Worm (Caenorhabditis elegans) whole organism, L1 larva: ENCODE measurements around the gene par-1.

ENCODE experiments used
- C04F5.9 ChIP-seq: sonication (generic microtip); optimal IDR thresholded peaks from 2 replicates; lab custom pipeline; 2016; ENCODE audit warnings: missing genetic modification characterization, missing compliant biosample characterization
- C16A3.4 ChIP-seq: fragments of 150-350 bp; optimal IDR thresholded peaks from 2 replicates; lab custom pipeline; 2014; ENCODE audit warnings: missing biosample characterization, missing genetic modification characterization
- aly-2 ChIP-seq: fragments of 150-350 bp; optimal IDR thresholded peaks from 2 replicates; lab custom pipeline; 2014; ENCODE audit warnings: missing biosample characterization, missing genetic modification characterization
- blmp-1 ChIP-seq: fragments of 150-350 bp; optimal IDR thresholded peaks from 2 replicates; lab custom pipeline; 2014; ENCODE audit warnings: missing biosample characterization, missing genetic modification characterization
- ceh-63 ChIP-seq: fragments of 200-800 bp; sonication (Bioruptor generic); optimal IDR thresholded peaks from 2 replicates; lab custom pipeline; 2018; ENCODE audit warnings: mild to moderate bottlenecking, missing genetic modification characterization, missing compliant biosample characterization
- ceh-88 ChIP-seq: fragments of 200-800 bp; sonication (Bioruptor generic); IDR thresholded peaks from 2 replicates; pipeline ENCODE4 v1.3.6; 2022; ENCODE audit warnings: missing genetic modification characterization, missing compliant biosample characterization
- ceh-90 ChIP-seq: sonication (generic microtip); optimal IDR thresholded peaks from 2 replicates; lab custom pipeline; 2016; ENCODE audit warnings: missing genetic modification characterization, missing compliant biosample characterization
- ces-1 ChIP-seq: fragments of 150-350 bp; optimal IDR thresholded peaks from 2 replicates; lab custom pipeline; 2014; ENCODE audit warnings: missing biosample characterization, missing genetic modification reagents, missing genetic modification characterization
- dpl-1 ChIP-seq, 3 experiments: fragments of 150-350 bp in 2 of 3; sonication (generic microtip) in 1 of 3; optimal IDR thresholded peaks; 2 replicates each; lab custom pipeline; 2014 to 2017; ENCODE audit warnings: missing biosample characterization in 3 of 3, missing genetic modification characterization in 3 of 3, missing genetic modification reagents in 3 of 3
- dsc-1 ChIP-seq: sonication (generic microtip); optimal IDR thresholded peaks from 2 replicates; lab custom pipeline; 2016; ENCODE audit warnings: mild to moderate bottlenecking, missing genetic modification characterization, missing compliant biosample characterization
- efl-1 ChIP-seq, 4 experiments: fragments of 150-350 bp; optimal IDR thresholded peaks in 3 of 4; peaks in 1 of 4; 1 replicate in 1 of 4; 2 replicates in 3 of 4; lab custom pipeline; 2014; ENCODE audit warnings: missing biosample characterization in 2 of 4, missing genetic modification characterization in 2 of 4, missing genetic modification reagents in 2 of 4
- elt-2 ChIP-seq: sonication (generic microtip); optimal IDR thresholded peaks from 2 replicates; lab custom pipeline; 2016; ENCODE audit warnings: missing genetic modification characterization, mild to moderate bottlenecking, inconsistent platforms, missing compliant biosample characterization, missing genetic modification reagents
- elt-3 ChIP-seq, 6 experiments: fragments of 150-350 bp in 1 of 6; sonication (generic microtip); optimal IDR thresholded peaks; 2 replicates each; lab custom pipeline; 2017 to 2018; ENCODE audit warnings: missing biosample characterization in 6 of 6, missing genetic modification characterization in 6 of 6, inconsistent platforms in 1 of 6
- fkh-10 ChIP-seq: sonication (generic microtip); optimal IDR thresholded peaks from 2 replicates; lab custom pipeline; 2017; ENCODE audit warnings: missing biosample characterization, missing genetic modification reagents, missing genetic modification characterization
- fkh-4 ChIP-seq: sonication (generic microtip); optimal IDR thresholded peaks from 2 replicates; lab custom pipeline; 2016; ENCODE audit warnings: missing compliant biosample characterization, missing genetic modification characterization, borderline replicate concordance
- fkh-8 ChIP-seq: sonication (generic microtip); optimal IDR thresholded peaks from 2 replicates; lab custom pipeline; 2016; ENCODE audit warnings: mild to moderate bottlenecking, missing genetic modification characterization, missing compliant biosample characterization
- grh-1 ChIP-seq: fragments of 200-800 bp; sonication (Bioruptor generic); IDR thresholded peaks from 2 replicates; pipeline ENCODE4 v1.3.6; 2022; ENCODE audit warnings: missing genetic modification reagents, missing genetic modification characterization, missing compliant biosample characterization
- irx-1 ChIP-seq: sonication (generic microtip); optimal IDR thresholded peaks from 2 replicates; lab custom pipeline; 2016; ENCODE audit warnings: missing genetic modification characterization, missing compliant biosample characterization
- lin-15B ChIP-seq: fragments of 150-350 bp; sonication (generic microtip); optimal IDR thresholded peaks from 3 replicates; lab custom pipeline; 2014; ENCODE audit warnings: missing biosample characterization, missing genetic modification characterization
- lin-39 ChIP-seq: fragments of 150-350 bp; optimal IDR thresholded peaks from 2 replicates; lab custom pipeline; 2014; ENCODE audit warnings: missing biosample characterization, missing genetic modification reagents, missing genetic modification characterization
- lir-3 ChIP-seq: sonication (generic microtip); optimal IDR thresholded peaks from 2 replicates; lab custom pipeline; 2016; ENCODE audit warnings: mild to moderate bottlenecking, missing genetic modification characterization, moderate library complexity, missing compliant biosample characterization; ENCODE audit not compliant: poor library complexity
- lsy-2 ChIP-seq, 2 experiments: fragments of 150-350 bp; optimal IDR thresholded peaks; 2 replicates each; lab custom pipeline; 2014; ENCODE audit warnings: missing biosample characterization in 2 of 2, missing genetic modification characterization in 2 of 2
- mab-9 ChIP-seq: fragments of 200-800 bp; sonication (Bioruptor generic); IDR thresholded peaks from 2 replicates; pipeline ENCODE4 v1.3.6; 2022; ENCODE audit warnings: missing genetic modification reagents, missing genetic modification characterization, missing compliant biosample characterization
- mdl-1 ChIP-seq, 2 experiments: fragments of 150-350 bp; optimal IDR thresholded peaks; 2 replicates each; lab custom pipeline; 2014 to 2017; ENCODE audit warnings: missing biosample characterization in 2 of 2, missing genetic modification characterization in 2 of 2, inconsistent platforms in 1 of 2
- nhr-11 ChIP-seq: fragments of 150-350 bp; optimal IDR thresholded peaks from 2 replicates; lab custom pipeline; 2014; ENCODE audit warnings: missing biosample characterization, missing genetic modification characterization
- nhr-19 ChIP-seq: fragments of 200-800 bp; sonication (Bioruptor generic); conservative IDR thresholded peaks from 2 replicates; pipeline ENCODE4 v1.3.6; 2022; ENCODE audit warnings: missing genetic modification characterization, missing compliant biosample characterization
- nhr-20 ChIP-seq: sonication (generic microtip); optimal IDR thresholded peaks from 2 replicates; lab custom pipeline; 2016; ENCODE audit warnings: mild to moderate bottlenecking, missing genetic modification characterization, missing compliant biosample characterization
- nhr-47 ChIP-seq: sonication (generic microtip); optimal IDR thresholded peaks from 2 replicates; lab custom pipeline; 2016; ENCODE audit warnings: mild to moderate bottlenecking, missing genetic modification characterization, moderate library complexity, missing compliant biosample characterization
- nhr-71 ChIP-seq: sonication (generic microtip); optimal IDR thresholded peaks from 2 replicates; lab custom pipeline; 2016; ENCODE audit warnings: mild to moderate bottlenecking, missing genetic modification characterization, moderate library complexity, missing compliant biosample characterization
- nhr-76 ChIP-seq: sonication (generic microtip); optimal IDR thresholded peaks from 2 replicates; lab custom pipeline; 2017; ENCODE audit warnings: missing biosample characterization, missing genetic modification characterization
- nhr-77 ChIP-seq: fragments of 150-350 bp; optimal IDR thresholded peaks from 2 replicates; lab custom pipeline; 2014; ENCODE audit warnings: missing biosample characterization, missing genetic modification characterization
- nhr-85 ChIP-seq: sonication (generic microtip); peaks from one replicate; lab custom pipeline; 2016; ENCODE audit warnings: missing genetic modification characterization, inconsistent platforms, missing compliant biosample characterization
- pag-3 ChIP-seq: sonication (generic microtip); optimal IDR thresholded peaks from 2 replicates; lab custom pipeline; 2017; ENCODE audit warnings: missing genetic modification characterization, mild to moderate bottlenecking, missing compliant biosample characterization, antibody characterized with exemption, borderline replicate concordance; ENCODE audit not compliant: insufficient read depth
- pax-3 ChIP-seq: fragments of 200-800 bp; sonication (Bioruptor generic); optimal IDR thresholded peaks from 2 replicates; lab custom pipeline; 2018; ENCODE audit warnings: mild to moderate bottlenecking, missing genetic modification characterization, moderate library complexity, missing compliant biosample characterization
- pqm-1 ChIP-seq: sonication (generic microtip); optimal IDR thresholded peaks from 3 replicates; lab custom pipeline; 2017; ENCODE audit warnings: missing biosample characterization, missing genetic modification characterization
- rnt-1 ChIP-seq: sonication (generic microtip); optimal IDR thresholded peaks from 2 replicates; lab custom pipeline; 2016; ENCODE audit warnings: mild to moderate bottlenecking, missing genetic modification characterization, moderate library complexity, missing compliant biosample characterization
- skn-1 ChIP-seq: fragments of 150-350 bp; optimal IDR thresholded peaks from 2 replicates; lab custom pipeline; 2014; ENCODE audit warnings: missing biosample characterization, missing genetic modification characterization
- snu-23 ChIP-seq: sonication (generic microtip); optimal IDR thresholded peaks from 2 replicates; lab custom pipeline; 2016; ENCODE audit warnings: missing genetic modification characterization, missing compliant biosample characterization
- sox-4 ChIP-seq: sonication (generic microtip); optimal IDR thresholded peaks from 2 replicates; lab custom pipeline; 2016; ENCODE audit warnings: missing genetic modification characterization, missing compliant biosample characterization
- sptf-1 ChIP-seq: fragments of 150-350 bp; optimal IDR thresholded peaks from 2 replicates; lab custom pipeline; 2014; ENCODE audit warnings: missing biosample characterization, missing genetic modification characterization
- sup-37 ChIP-seq: fragments of 200-800 bp; sonication (Bioruptor generic); optimal IDR thresholded peaks from 2 replicates; lab custom pipeline; 2018; ENCODE audit warnings: mild to moderate bottlenecking, missing genetic modification characterization, missing compliant biosample characterization
- unc-130 ChIP-seq: fragments of 150-350 bp; optimal IDR thresholded peaks from 2 replicates; lab custom pipeline; 2017; ENCODE audit warnings: missing biosample characterization, missing genetic modification characterization, inconsistent platforms
- unc-98 ChIP-seq: fragments of 200-800 bp; sonication (Bioruptor generic); IDR thresholded peaks from 2 replicates; pipeline ENCODE4 v1.3.6; 2022; ENCODE audit warnings: missing genetic modification characterization, missing compliant biosample characterization
- zag-1 ChIP-seq: fragments of 150-350 bp; optimal IDR thresholded peaks from 2 replicates; lab custom pipeline; 2014; ENCODE audit warnings: missing biosample characterization, missing genetic modification characterization
- zip-4 ChIP-seq: fragments of 200-800 bp; sonication (Bioruptor generic); optimal IDR thresholded peaks from 2 replicates; lab custom pipeline; 2018; ENCODE audit warnings: mild to moderate bottlenecking, missing genetic modification characterization, moderate library complexity, missing compliant biosample characterization
- ztf-11 ChIP-seq, 2 experiments: sonication (generic microtip); optimal IDR thresholded peaks; 2 replicates each; lab custom pipeline; 2016 to 2017; ENCODE audit warnings: missing genetic modification characterization in 2 of 2, missing biosample characterization in 1 of 2, missing compliant biosample characterization in 1 of 2

Gene par-1

DNA sequence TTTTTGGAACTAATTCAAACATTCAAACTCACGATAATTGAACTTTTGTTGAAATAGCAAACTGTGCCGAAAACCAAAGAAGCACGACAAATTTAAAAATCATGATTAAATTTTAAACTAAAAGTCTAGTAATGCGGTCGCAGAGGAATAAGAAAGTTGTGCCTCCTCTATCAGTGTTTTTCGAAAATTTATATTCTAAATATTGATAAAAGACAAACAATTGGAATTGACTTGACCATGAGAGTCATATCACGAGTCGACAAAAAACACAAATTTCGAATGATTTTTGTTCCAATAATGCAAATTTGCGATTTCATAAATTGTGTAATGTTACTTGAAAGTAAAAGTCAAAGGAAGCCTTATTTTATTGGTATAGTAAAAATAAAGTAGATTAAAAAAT is 15.5 kb upstream of the par-1 start, which contains the start of gene cest-1.2:
cest-1.2 (minus strand) TSS at position 165 of the 400 bp plus-strand sequence.
- no peak for TF ChIP-seq unc-130
- peak; percentile 61 for TF ChIP-seq elt-2 (tag; lab: Kevin White, UChicago)

DNA sequence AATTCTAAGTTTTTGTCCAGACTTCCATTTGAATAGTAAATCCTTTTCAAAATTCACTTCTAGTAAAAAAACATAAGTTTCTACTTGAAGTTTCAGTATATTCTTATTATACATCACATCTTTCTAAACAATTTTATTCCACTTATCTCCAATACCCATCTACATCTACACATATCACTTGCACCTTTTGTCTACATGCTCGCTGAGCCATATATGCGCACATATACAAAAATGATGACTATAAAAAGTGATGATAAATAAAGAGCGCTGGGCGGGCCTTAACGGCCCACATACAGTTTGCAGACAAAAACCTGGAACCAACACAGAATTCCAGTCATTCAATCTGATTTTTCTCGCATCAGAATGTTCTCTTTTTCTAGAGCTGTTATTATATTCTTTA is 11.3 kb upstream of the par-1 start, which contains the start of gene AH10.2:
AH10.2 (plus strand) TSS at position 301 of the 400 bp plus-strand sequence.
- TF ChIP-seq grh-1 (GFP tag; lab: Robert Waterston, UW) (no peak), lin-39 (tag; lab: Kevin White, UChicago) (no peak), irx-1 (tag; lab: Kevin White, UChicago) (no peak), zip-4 (GFP tag; lab: Kevin White, UChicago) (no peak), pqm-1 (no peak), efl-1 (optimal IDR thresholded peaks at IDR 0.05; lab: Kevin White, UChicago) (no peak), efl-1 (GFP tag; optimal IDR thresholded peaks at IDR 0.05 in 1 of 2; lab: Kevin White, UChicago) (no peak), fkh-4 (tag; lab: Kevin White, UChicago) (no peak), aly-2 (tag; lab: Kevin White, UChicago) (no peak), nhr-47 (tag; lab: Kevin White, UChicago) (no peak), nhr-77 (tag; lab: Kevin White, UChicago) (no peak), ceh-63 (no peak), nhr-19 (GFP tag; lab: Robert Waterston, UW) (no peak), sup-37 (GFP tag; lab: Kevin White, UChicago) (no peak), mab-9 (GFP tag; lab: Robert Waterston, UW) (no peak), elt-3 (tag; optimal IDR thresholded peaks at IDR 0.05; lab: Kevin White, UChicago) (no peak), lin-15B (tag; lab: Kevin White, UChicago) (no peak), pag-3 (tag; lab: Kevin White, UChicago) (no peak), lir-3 (tag; lab: Kevin White, UChicago) (no peak), ceh-88 (GFP tag; lab: Robert Waterston, UW) (no peak)
- TF ChIP-seq, all 84 proteins: peak for 0

- TF ChIP-seq lsy-2 (tag; optimal IDR thresholded peaks at IDR 0.05; lab: Kevin White, UChicago) = no peak
- TF ChIP-seq zag-1 (tag; lab: Kevin White, UChicago) = no peak
- TF ChIP-seq zip-4 (GFP tag; lab: Kevin White, UChicago) = no peak
- TF ChIP-seq fkh-8 (tag; lab: Kevin White, UChicago) = no peak
- no peak for TF ChIP-seq ztf-11 (tag; optimal IDR thresholded peaks at IDR 0.05; lab: Kevin White, UChicago)
- TF ChIP-seq ceh-88 (GFP tag; lab: Robert Waterston, UW) = no peak
- TF ChIP-seq ces-1 (GFP tag; lab: Kevin White, UChicago) = no peak
- peak; percentile 23 for TF ChIP-seq rnt-1 (tag; lab: Kevin White, UChicago)
- no peak for TF ChIP-seq fkh-10 (GFP tag; lab: Kevin White, UChicago)
- TF ChIP-seq elt-3 (tag; optimal IDR thresholded peaks at IDR 0.05; lab: Kevin White, UChicago) = no peak
- TF ChIP-seq nhr-71 = peak; percentile 63
- TF ChIP-seq nhr-85 = no peak
- no peak for TF ChIP-seq dpl-1 (GFP tag; optimal IDR thresholded peaks at IDR 0.05; lab: Kevin White, UChicago)
- no peak for TF ChIP-seq nhr-11 (tag; lab: Kevin White, UChicago)
- peak; percentile 7 for TF ChIP-seq snu-23 (GFP tag; lab: Kevin White, UChicago)
- peak; percentile 72 for TF ChIP-seq dsc-1 (tag; lab: Kevin White, UChicago)
- no peak for TF ChIP-seq nhr-77 (tag; lab: Kevin White, UChicago)
- TF ChIP-seq pqm-1 = no peak
- TF ChIP-seq ceh-90 (tag; lab: Kevin White, UChicago) = no peak
- TF ChIP-seq fkh-4 (tag; lab: Kevin White, UChicago) = peak; percentile 38
- peak; percentile 36 for TF ChIP-seq irx-1 (tag; lab: Kevin White, UChicago)
- no peak for TF ChIP-seq pag-3 (tag; lab: Kevin White, UChicago)
- no peak; the same call in 1 of the 2 replicates for TF ChIP-seq unc-98 (GFP tag; lab: Robert Waterston, UW)
- no peak for TF ChIP-seq nhr-76
- peak in 1 of 2 experiments; percentile 7 for TF ChIP-seq efl-1 (optimal IDR thresholded peaks at IDR 0.05; lab: Kevin White, UChicago)
- TF ChIP-seq efl-1 (GFP tag; optimal IDR thresholded peaks at IDR 0.05 in 1 of 2; lab: Kevin White, UChicago) = peak in 1 of 2 experiments; percentile 3
- no peak for TF ChIP-seq pax-3 (tag; lab: Kevin White, UChicago)
- TF ChIP-seq sptf-1 (tag; lab: Kevin White, UChicago) = no peak
- no peak for TF ChIP-seq blmp-1 (tag; lab: Kevin White, UChicago)
- TF ChIP-seq C04F5.9 (tag; lab: Kevin White, UChicago) = no peak
- TF ChIP-seq mdl-1 (tag; optimal IDR thresholded peaks at IDR 0.05; lab: Kevin White, UChicago) = no peak
- TF ChIP-seq sup-37 (GFP tag; lab: Kevin White, UChicago) = no peak
- peak; percentile 12 for TF ChIP-seq nhr-20 (tag; lab: Kevin White, UChicago)
- no peak for TF ChIP-seq sox-4 (tag; lab: Kevin White, UChicago)
- no peak for TF ChIP-seq skn-1 (tag; lab: Kevin White, UChicago)
- no peak for TF ChIP-seq C16A3.4 (tag; lab: Kevin White, UChicago)
These were observed 8.4 kb upstream of the par-1 start for ce11 chrV:14153615-14154014.
